Fruit fly (Drosophila melanogaster) whole organism, prepupa: ENCODE measurements around the gene CG7065.

ENCODE experiments used
- Blimp-1 ChIP-seq: fragments of 200-800 bp; sonication (Bioruptor generic); optimal IDR thresholded peaks from 3 replicates; lab custom pipeline; 2017; ENCODE audit warnings: missing biosample characterization, missing genetic modification characterization, mild to moderate bottlenecking, moderate library complexity, missing genetic modification reagents
- CG10631 ChIP-seq: fragments of 200-800 bp; sonication (Bioruptor generic); optimal IDR thresholded peaks from 2 replicates; lab custom pipeline; 2016; ENCODE audit warnings: missing biosample characterization, missing genetic modification characterization
- CG10669 ChIP-seq: fragments of 200-800 bp; sonication (Bioruptor generic); optimal IDR thresholded peaks from 3 replicates; lab custom pipeline; 2018; ENCODE audit warnings: missing biosample characterization, mild to moderate bottlenecking, missing genetic modification characterization, moderate library complexity
- CG11294 ChIP-seq: fragments of 200-800 bp; sonication (Bioruptor generic); IDR thresholded peaks from 2 replicates; pipeline ENCODE4 v1.3.6; 2022; ENCODE audit warnings: missing biosample characterization, missing genetic modification characterization
- CG11762 ChIP-seq: fragments of 200-800 bp; sonication (Bioruptor generic); optimal IDR thresholded peaks from 3 replicates; lab custom pipeline; 2016; ENCODE audit warnings: missing biosample characterization, missing genetic modification characterization; ENCODE audit not compliant: insufficient read depth
- CG11902 ChIP-seq: fragments of 200-800 bp; sonication (Bioruptor generic); optimal IDR thresholded peaks from 3 replicates; lab custom pipeline; 2016; ENCODE audit warnings: missing biosample characterization, missing genetic modification characterization
- CG15336 ChIP-seq: fragments of 200-800 bp; sonication (Bioruptor generic); IDR thresholded peaks from 2 replicates; pipeline ENCODE4 v1.3.6; 2022; ENCODE audit warnings: missing biosample characterization, missing genetic modification characterization
- CG1621 ChIP-seq: fragments of 200-800 bp; sonication (Bioruptor generic); optimal IDR thresholded peaks from 3 replicates; lab custom pipeline; 2018; ENCODE audit warnings: missing biosample characterization, mild to moderate bottlenecking, missing genetic modification characterization
- CG3032 ChIP-seq: fragments of 200-800 bp; optimal IDR thresholded peaks from 2 replicates; lab custom pipeline; 2019; ENCODE audit warnings: missing biosample characterization, mild to moderate bottlenecking, missing genetic modification characterization, moderate library complexity
- CG31627 ChIP-seq: fragments of 200-800 bp; sonication (Bioruptor generic); optimal IDR thresholded peaks from 3 replicates; lab custom pipeline; 2016; ENCODE audit warnings: missing biosample characterization, missing genetic modification characterization
- CG32006 ChIP-seq: fragments of 200-800 bp; sonication (Bioruptor generic); optimal IDR thresholded peaks from 3 replicates; lab custom pipeline; 2017; ENCODE audit warnings: missing biosample characterization, mild to moderate bottlenecking, missing genetic modification characterization
- CG34406 ChIP-seq: fragments of 200-800 bp; sonication (Bioruptor generic); optimal IDR thresholded peaks from 3 replicates; lab custom pipeline; 2016; ENCODE audit warnings: missing biosample characterization, missing genetic modification characterization
- CG4318 ChIP-seq: fragments of 200-800 bp; sonication (Bioruptor generic); optimal IDR thresholded peaks from 3 replicates; lab custom pipeline; 2017; ENCODE audit warnings: missing biosample characterization, mild to moderate bottlenecking, missing genetic modification characterization
- CG6163 ChIP-seq: fragments of 200-800 bp; sonication (Bioruptor generic); IDR thresholded peaks from 3 replicates; pipeline ENCODE4 v1.3.6; 2022; ENCODE audit warnings: missing biosample characterization, missing genetic modification characterization
- CG6276 ChIP-seq: fragments of 200-800 bp; sonication (Bioruptor generic); optimal IDR thresholded peaks from 2 replicates; lab custom pipeline; 2017; ENCODE audit warnings: missing biosample characterization, mild to moderate bottlenecking, missing genetic modification characterization
- CG6792 ChIP-seq: fragments of 200-800 bp; sonication (Bioruptor generic); optimal IDR thresholded peaks from 3 replicates; lab custom pipeline; 2016; ENCODE audit warnings: missing biosample characterization, missing genetic modification characterization
- CG6808 ChIP-seq: fragments of 200-800 bp; sonication (Bioruptor generic); optimal IDR thresholded peaks from 3 replicates; lab custom pipeline; 2017; ENCODE audit warnings: missing biosample characterization, missing genetic modification characterization, mild to moderate bottlenecking, moderate library complexity, missing genetic modification reagents
- CG6854 ChIP-seq: fragments of 200-800 bp; sonication (Bioruptor generic); optimal IDR thresholded peaks from 2 replicates; lab custom pipeline; 2017; ENCODE audit warnings: missing biosample characterization, mild to moderate bottlenecking, missing genetic modification characterization
- CG8319 ChIP-seq: fragments of 200-800 bp; sonication (Bioruptor generic); optimal IDR thresholded peaks from 3 replicates; lab custom pipeline; 2016; ENCODE audit warnings: missing biosample characterization, missing genetic modification characterization
- CG8632 ChIP-seq: fragments of 200-800 bp; sonication (Bioruptor generic); optimal IDR thresholded peaks from 3 replicates; lab custom pipeline; 2016; ENCODE audit warnings: missing biosample characterization, missing genetic modification characterization
- CG9139 ChIP-seq: fragments of 200-800 bp; sonication (Bioruptor generic); optimal IDR thresholded peaks from 3 replicates; lab custom pipeline; 2017; ENCODE audit warnings: missing biosample characterization, mild to moderate bottlenecking, missing genetic modification characterization
- Eip75B ChIP-seq: fragments of 200-800 bp; sonication (Bioruptor generic); optimal IDR thresholded peaks from 3 replicates; lab custom pipeline; 2016; ENCODE audit warnings: missing biosample characterization, missing genetic modification characterization
- Eip78C ChIP-seq: fragments of 200-800 bp; sonication (Bioruptor generic); peaks from one replicate; lab custom pipeline; 2016; ENCODE audit warnings: missing biosample characterization, missing genetic modification characterization
- Eip93F ChIP-seq: fragments of 200-800 bp; sonication (Bioruptor generic); optimal IDR thresholded peaks from 2 replicates; lab custom pipeline; 2016; ENCODE audit warnings: missing biosample characterization, mild to moderate bottlenecking, missing genetic modification characterization
- Ets96B ChIP-seq: fragments of 200-800 bp; optimal IDR thresholded peaks from 2 replicates; lab custom pipeline; 2019; ENCODE audit warnings: missing biosample characterization, mild to moderate bottlenecking, missing genetic modification characterization, moderate library complexity
- Gug ChIP-seq: fragments of 200-800 bp; sonication (Bioruptor generic); IDR thresholded peaks from 2 replicates; pipeline ENCODE4 v1.3.6; 2022; ENCODE audit warnings: missing biosample characterization, missing genetic modification characterization
- Hr39 ChIP-seq: fragments of 200-800 bp; sonication (Bioruptor generic); optimal IDR thresholded peaks from 2 replicates; lab custom pipeline; 2016; ENCODE audit warnings: missing biosample characterization, missing genetic modification characterization
- Hr4 ChIP-seq: fragments of 200-800 bp; sonication (Bioruptor generic); optimal IDR thresholded peaks from 3 replicates; lab custom pipeline; 2016; ENCODE audit warnings: missing biosample characterization, missing genetic modification characterization
- Met ChIP-seq: fragments of 200-800 bp; sonication (Bioruptor generic); optimal IDR thresholded peaks from 3 replicates; lab custom pipeline; 2016; ENCODE audit warnings: missing biosample characterization, missing genetic modification characterization
- OdsH ChIP-seq: fragments of 200-800 bp; sonication (Bioruptor generic); optimal IDR thresholded peaks from 3 replicates; lab custom pipeline; 2016; ENCODE audit warnings: missing biosample characterization, missing genetic modification characterization
- Smox ChIP-seq: fragments of 200-800 bp; sonication (Bioruptor generic); optimal IDR thresholded peaks from 3 replicates; lab custom pipeline; 2016; ENCODE audit warnings: missing biosample characterization, missing genetic modification characterization
- Sox14 ChIP-seq: fragments of 200-800 bp; sonication (Bioruptor generic); optimal IDR thresholded peaks from 3 replicates; lab custom pipeline; 2016; ENCODE audit warnings: missing biosample characterization, missing genetic modification characterization
- Sox15 ChIP-seq: fragments of 200-800 bp; sonication (Bioruptor generic); optimal IDR thresholded peaks from 3 replicates; lab custom pipeline; 2016; ENCODE audit warnings: missing biosample characterization, missing genetic modification characterization
- achi ChIP-seq: fragments of 200-800 bp; sonication (Bioruptor generic); optimal IDR thresholded peaks from 3 replicates; lab custom pipeline; 2016; ENCODE audit warnings: missing biosample characterization, missing genetic modification characterization
- acj6 ChIP-seq: fragments of 200-800 bp; sonication (Bioruptor generic); optimal IDR thresholded peaks from 3 replicates; lab custom pipeline; 2016; ENCODE audit warnings: missing biosample characterization, missing genetic modification characterization
- cyc ChIP-seq: fragments of 200-800 bp; sonication (Bioruptor generic); optimal IDR thresholded peaks from 3 replicates; lab custom pipeline; 2016; ENCODE audit warnings: missing biosample characterization, missing genetic modification characterization
- esn ChIP-seq: fragments of 200-800 bp; sonication (Bioruptor generic); optimal IDR thresholded peaks from 2 replicates; lab custom pipeline; 2016; ENCODE audit warnings: missing biosample characterization, mild to moderate bottlenecking, missing genetic modification characterization, moderate library complexity
- fd59A ChIP-seq: fragments of 200-800 bp; sonication (Bioruptor generic); optimal IDR thresholded peaks from 2 replicates; lab custom pipeline; 2017; ENCODE audit warnings: missing biosample characterization, mild to moderate bottlenecking, missing genetic modification characterization, missing genetic modification reagents
- fd85E ChIP-seq: fragments of 200-800 bp; sonication (Bioruptor generic); optimal IDR thresholded peaks from 3 replicates; lab custom pipeline; 2016; ENCODE audit warnings: missing biosample characterization, missing genetic modification characterization
- fkh ChIP-seq: fragments of 200-800 bp; sonication (Bioruptor generic); optimal IDR thresholded peaks from 3 replicates; lab custom pipeline; 2017; ENCODE audit warnings: missing biosample characterization, mild to moderate bottlenecking, missing genetic modification characterization, moderate library complexity
- lz ChIP-seq: fragments of 200-800 bp; sonication (Bioruptor generic); optimal IDR thresholded peaks from 3 replicates; lab custom pipeline; 2016; ENCODE audit warnings: missing biosample characterization, missing genetic modification characterization
- net ChIP-seq: fragments of 200-800 bp; sonication (Bioruptor generic); optimal IDR thresholded peaks from 3 replicates; lab custom pipeline; 2016; ENCODE audit warnings: missing biosample characterization, missing genetic modification characterization
- pdm3 ChIP-seq: fragments of 200-800 bp; sonication (Bioruptor generic); optimal IDR thresholded peaks from 3 replicates; lab custom pipeline; 2016; ENCODE audit warnings: missing biosample characterization, missing genetic modification characterization
- salr ChIP-seq, 2 experiments: fragments of 200-800 bp; sonication (Bioruptor generic); optimal IDR thresholded peaks; 3 replicates each; lab custom pipeline; 2016 to 2018; ENCODE audit warnings: missing biosample characterization in 2 of 2, missing genetic modification characterization in 2 of 2, mild to moderate bottlenecking in 1 of 2
- topi ChIP-seq: fragments of 200-800 bp; sonication (Bioruptor generic); optimal IDR thresholded peaks from 3 replicates; lab custom pipeline; 2016; ENCODE audit warnings: missing biosample characterization, missing genetic modification characterization

The CG7065 gene

dm6 chrX:9191357-9191756 is 49.1 kb downstream of the CG7065 start, which contains the start of gene CG12057:
CG12057 (plus strand) TSS chrX:9191657.
- TF ChIP-seq Gug (no peak), Blimp-1 (GFP tag; lab: Kevin White, UChicago) (no peak), CG3032 (tag; lab: Kevin White, UChicago) (no peak), CG15336 (no peak), CG6808 (GFP tag; lab: Kevin White, UChicago) (no peak), OdsH (GFP tag; lab: Kevin White, UChicago) (no peak), Eip78C (GFP tag; lab: Kevin White, UChicago) (no peak), CG10669 (GFP tag; lab: Kevin White, UChicago) (no peak), CG6854 (no peak), esn (GFP tag; lab: Kevin White, UChicago) (no peak), cyc (GFP tag; lab: Kevin White, UChicago) (no peak), CG6276 (GFP tag; lab: Kevin White, UChicago) (no peak), CG11902 (GFP tag; lab: Kevin White, UChicago) (no peak), topi (GFP tag; lab: Kevin White, UChicago) (no peak), acj6 (no peak), CG10631 (GFP tag; lab: Kevin White, UChicago) (no peak), salr (GFP tag; optimal IDR thresholded peaks at IDR 0.05; lab: Kevin White, UChicago) (no peak), Smox (GFP tag; lab: Kevin White, UChicago) (no peak), CG9139 (GFP tag; lab: Kevin White, UChicago) (no peak), CG8632 (GFP tag; lab: Kevin White, UChicago) (no peak)

dm6 chrX:9192429-9192828 is 50.1 kb downstream of the CG7065 start, which contains the start of gene CG12056:
CG12056 (plus strand) TSS chrX:9192669.
- TF ChIP-seq acj6 (no peak), CG34406 (GFP tag; lab: Kevin White, UChicago) (no peak), CG1621 (tag; lab: Kevin White, UChicago) (no peak), Eip78C (GFP tag; lab: Kevin White, UChicago) (peak; percentile 9), CG6163 (GFP tag; lab: Robert Waterston, UW) (no peak)

dm6 chrX:9193604-9194003 is 51.3 kb downstream of the CG7065 start, which contains the start of gene CG12106:
CG12106 (plus strand) TSS chrX:9193898.
- TF ChIP-seq CG4318 (GFP tag; lab: Kevin White, UChicago) = peak; percentile 37
- TF ChIP-seq esn (GFP tag; lab: Kevin White, UChicago) = peak; percentile 56
- TF ChIP-seq CG32006 (GFP tag; lab: Kevin White, UChicago) = no peak
- peak; percentile 46 for TF ChIP-seq achi (GFP tag; lab: Kevin White, UChicago)
- TF ChIP-seq CG15336 = peak; percentile 52
- no peak for TF ChIP-seq Blimp-1 (GFP tag; lab: Kevin White, UChicago)
- no peak for TF ChIP-seq net (GFP tag; lab: Kevin White, UChicago)
- TF ChIP-seq CG10669 (GFP tag; lab: Kevin White, UChicago) = peak; percentile 53
- TF ChIP-seq CG6792 (GFP tag; lab: Kevin White, UChicago) = peak; percentile 38
- no peak for TF ChIP-seq fd59A (GFP tag; lab: Kevin White, UChicago)
- peak; percentile 87 for TF ChIP-seq Eip78C (GFP tag; lab: Kevin White, UChicago)
- no peak for TF ChIP-seq Sox15 (GFP tag; lab: Kevin White, UChicago)
- TF ChIP-seq OdsH (GFP tag; lab: Kevin White, UChicago) = peak; percentile 60
- no peak for TF ChIP-seq CG6163 (GFP tag; lab: Robert Waterston, UW)
- TF ChIP-seq CG3032 (tag; lab: Kevin White, UChicago) = peak; percentile 56
- TF ChIP-seq Met = peak; percentile 52
- peak; percentile 60 for TF ChIP-seq topi (GFP tag; lab: Kevin White, UChicago)
- peak; percentile 62 for TF ChIP-seq pdm3
- peak; percentile 5 for TF ChIP-seq CG8319
- peak; percentile 63 for TF ChIP-seq lz
- peak; percentile 45 for TF ChIP-seq Sox14
- peak; percentile 65 for TF ChIP-seq CG31627 (GFP tag; lab: Kevin White, UChicago)
- no peak for TF ChIP-seq Eip93F (GFP tag; lab: Kevin White, UChicago)
- peak; percentile 17 for TF ChIP-seq CG10631 (GFP tag; lab: Kevin White, UChicago)
- TF ChIP-seq Eip75B (GFP tag; lab: Kevin White, UChicago) = peak; percentile 42
- TF ChIP-seq fkh (GFP tag; lab: Kevin White, UChicago) = peak; percentile 72
- TF ChIP-seq Hr39 (GFP tag; lab: Kevin White, UChicago) = peak; percentile 64
- TF ChIP-seq fd85E = no peak
- TF ChIP-seq Ets96B (tag; lab: Kevin White, UChicago) = no peak
- TF ChIP-seq Hr4 = peak; percentile 60
- peak; percentile 7 for TF ChIP-seq CG11902 (GFP tag; lab: Kevin White, UChicago)
- peak; percentile 47 for TF ChIP-seq acj6
- TF ChIP-seq CG1621 (tag; lab: Kevin White, UChicago) = peak; percentile 31
- TF ChIP-seq CG11762 (GFP tag; lab: Kevin White, UChicago) = peak; percentile 21
- TF ChIP-seq CG11294 = 0 out of 2 replicates have a peak, but pooled peaks have one; percentile 40
- peak; percentile 56 for TF ChIP-seq Gug
- peak; percentile 65 for TF ChIP-seq cyc (GFP tag; lab: Kevin White, UChicago)
